Worm (Caenorhabditis elegans) whole organism, L4 larva: Measurements from ENCODE around the gene Y54H5A.2.

Experiments used
- F10B5.3 ChIP-seq: sonication (generic microtip); optimal IDR thresholded peaks from 2 replicates; lab custom pipeline; 2016; ENCODE audit warnings: mild to moderate bottlenecking, missing genetic modification characterization, missing compliant biosample characterization
- R02D3.7 ChIP-seq: fragments of 150-350 bp; sonication (generic microtip); optimal IDR thresholded peaks from 3 replicates; lab custom pipeline; 2014; ENCODE audit warnings: missing biosample characterization, missing genetic modification characterization
- Y5F2A.4 ChIP-seq: fragments of 200-800 bp; sonication (Bioruptor generic); optimal IDR thresholded peaks from 2 replicates; lab custom pipeline; 2018; ENCODE audit warnings: mild to moderate bottlenecking, missing genetic modification characterization, missing compliant biosample characterization
- ZK546.5 ChIP-seq, 2 experiments: sonication (generic microtip); optimal IDR thresholded peaks; 2 replicates each; lab custom pipeline; 2017; ENCODE audit warnings: missing biosample characterization in 2 of 2, missing genetic modification characterization in 2 of 2
- aha-1 ChIP-seq: fragments of 150-350 bp; peaks from one replicate; lab custom pipeline; 2014; ENCODE audit warnings: missing biosample characterization, missing genetic modification characterization
- attf-4 ChIP-seq: sonication (generic microtip); optimal IDR thresholded peaks from 3 replicates; lab custom pipeline; 2017; ENCODE audit warnings: missing biosample characterization, missing genetic modification characterization
- ceh-20 ChIP-seq: fragments of 200-800 bp; sonication (Bioruptor generic); IDR thresholded peaks from 2 replicates; pipeline ENCODE4 v1.3.6; 2022; ENCODE audit warnings: missing genetic modification reagents, missing genetic modification characterization, missing compliant biosample characterization
- ceh-32 ChIP-seq: sonication (generic microtip); optimal IDR thresholded peaks from 2 replicates; lab custom pipeline; 2016; ENCODE audit warnings: mild to moderate bottlenecking, missing genetic modification characterization, missing compliant biosample characterization; ENCODE audit not compliant: poor library complexity
- ceh-44 ChIP-seq: fragments of 200-800 bp; sonication (Bioruptor generic); IDR thresholded peaks from 2 replicates; pipeline ENCODE4 v1.3.6; 2022; ENCODE audit warnings: missing genetic modification reagents, missing genetic modification characterization, missing compliant biosample characterization
- ceh-62 ChIP-seq: sonication (generic microtip); optimal IDR thresholded peaks from 2 replicates; lab custom pipeline; 2017; ENCODE audit warnings: missing biosample characterization, missing genetic modification characterization
- ces-1 ChIP-seq: fragments of 150-350 bp; sonication (generic microtip); optimal IDR thresholded peaks from 4 replicates; lab custom pipeline; 2014; ENCODE audit warnings: missing biosample characterization, missing genetic modification reagents, missing genetic modification characterization
- cey-2 ChIP-seq: sonication (generic microtip); optimal IDR thresholded peaks from 3 replicates; lab custom pipeline; 2017; ENCODE audit warnings: missing genetic modification characterization, mild to moderate bottlenecking, missing compliant biosample characterization, antibody characterized with exemption, borderline replicate concordance; ENCODE audit not compliant: insufficient read depth
- daf-19 ChIP-seq: fragments of 200-800 bp; sonication (Bioruptor generic); conservative IDR thresholded peaks from 2 replicates; pipeline ENCODE4 v1.3.6; 2022; ENCODE audit warnings: missing genetic modification characterization, missing compliant biosample characterization
- dmd-6 ChIP-seq: fragments of 200-800 bp; sonication (Bioruptor generic); IDR thresholded peaks from 2 replicates; pipeline ENCODE4 v1.3.6; 2022; ENCODE audit warnings: missing genetic modification reagents, missing genetic modification characterization, missing compliant biosample characterization
- dmd-9 ChIP-seq: fragments of 200-800 bp; sonication (Bioruptor generic); IDR thresholded peaks from 2 replicates; pipeline ENCODE4 v1.3.6; 2022; ENCODE audit warnings: missing genetic modification reagents, missing genetic modification characterization, missing compliant biosample characterization
- dpl-1 ChIP-seq: fragments of 150-350 bp; optimal IDR thresholded peaks from 2 replicates; lab custom pipeline; 2014; ENCODE audit warnings: missing biosample characterization, missing genetic modification reagents, missing genetic modification characterization
- fkh-10 ChIP-seq: fragments of 150-350 bp; optimal IDR thresholded peaks from 2 replicates; lab custom pipeline; 2014; ENCODE audit warnings: missing biosample characterization, missing genetic modification reagents, missing genetic modification characterization
- hmg-1.1 ChIP-seq: fragments of 200-800 bp; sonication (Bioruptor generic); IDR thresholded peaks from 2 replicates; pipeline ENCODE4 v1.3.6; 2022; ENCODE audit warnings: missing genetic modification reagents, missing genetic modification characterization, missing compliant biosample characterization
- lin-29 ChIP-seq: fragments of 200-800 bp; sonication (Bioruptor generic); IDR thresholded peaks from 2 replicates; pipeline ENCODE4 v1.3.6; 2022; ENCODE audit warnings: missing genetic modification reagents, missing genetic modification characterization, missing compliant biosample characterization
- lin-39 ChIP-seq: fragments of 150-350 bp; optimal IDR thresholded peaks from 2 replicates; lab custom pipeline; 2014; ENCODE audit warnings: missing biosample characterization, missing genetic modification reagents, missing genetic modification characterization
- madf-5 ChIP-seq, 2 experiments: fragments of 200-800 bp; sonication (Bioruptor generic); IDR thresholded peaks; 2 replicates each; pipeline ENCODE4 v1.3.6; 2022; ENCODE audit warnings: missing compliant biosample characterization in 2 of 2, missing genetic modification characterization in 2 of 2
- mdt-29 ChIP-seq: fragments of 200-800 bp; sonication (Bioruptor generic); IDR thresholded peaks from 2 replicates; pipeline ENCODE4 v1.3.6; 2022; ENCODE audit warnings: missing genetic modification reagents, missing genetic modification characterization, missing compliant biosample characterization
- nhr-10 ChIP-seq: fragments of 150-350 bp; optimal IDR thresholded peaks from 2 replicates; lab custom pipeline; 2014; ENCODE audit warnings: missing biosample characterization, missing genetic modification characterization
- nhr-102 ChIP-seq: sonication (generic microtip); optimal IDR thresholded peaks from 2 replicates; lab custom pipeline; 2016; ENCODE audit warnings: mild to moderate bottlenecking, missing genetic modification characterization, moderate library complexity, missing compliant biosample characterization
- nhr-11 ChIP-seq: fragments of 150-350 bp; optimal IDR thresholded peaks from 2 replicates; lab custom pipeline; 2014; ENCODE audit warnings: missing biosample characterization, missing genetic modification characterization
- nhr-111 ChIP-seq: fragments of 200-800 bp; sonication (Bioruptor generic); optimal IDR thresholded peaks from 2 replicates; lab custom pipeline; 2018; ENCODE audit warnings: mild to moderate bottlenecking, missing genetic modification characterization, missing compliant biosample characterization
- nhr-237 ChIP-seq: sonication (generic microtip); optimal IDR thresholded peaks from 2 replicates; lab custom pipeline; 2017; ENCODE audit warnings: missing biosample characterization, missing genetic modification characterization
- nhr-25 ChIP-seq: sonication (generic microtip); optimal IDR thresholded peaks from 2 replicates; lab custom pipeline; 2017; ENCODE audit warnings: missing genetic modification characterization, mild to moderate bottlenecking, missing compliant biosample characterization, antibody characterized with exemption, moderate library complexity, borderline replicate concordance; ENCODE audit not compliant: insufficient read depth
- nhr-28 ChIP-seq: fragments of 150-350 bp; optimal IDR thresholded peaks from 2 replicates; lab custom pipeline; 2014; ENCODE audit warnings: missing biosample characterization, missing genetic modification characterization
- nhr-48 ChIP-seq: sonication (generic microtip); optimal IDR thresholded peaks from 2 replicates; lab custom pipeline; 2016; ENCODE audit warnings: mild to moderate bottlenecking, missing genetic modification characterization, missing compliant biosample characterization
- nhr-76 ChIP-seq: fragments of 150-350 bp; optimal IDR thresholded peaks from 2 replicates; lab custom pipeline; 2014; ENCODE audit warnings: missing biosample characterization, missing genetic modification characterization
- nhr-77 ChIP-seq: fragments of 150-350 bp; optimal IDR thresholded peaks from 2 replicates; lab custom pipeline; 2014; ENCODE audit warnings: missing biosample characterization, missing genetic modification characterization
- php-3 ChIP-seq: fragments of 200-800 bp; sonication (Bioruptor generic); IDR thresholded peaks from 2 replicates; pipeline ENCODE4 v1.3.6; 2022; ENCODE audit warnings: missing genetic modification reagents, missing genetic modification characterization, missing compliant biosample characterization
- pqm-1 ChIP-seq: sonication (generic microtip); optimal IDR thresholded peaks from 2 replicates; lab custom pipeline; 2017; ENCODE audit warnings: missing biosample characterization, missing genetic modification characterization
- saeg-2 ChIP-seq: fragments of 200-800 bp; sonication (Bioruptor generic); IDR thresholded peaks from 2 replicates; pipeline ENCODE4 v1.3.6; 2022; ENCODE audit warnings: missing genetic modification reagents, missing genetic modification characterization, missing compliant biosample characterization
- skn-1 ChIP-seq: fragments of 150-350 bp; optimal IDR thresholded peaks from 2 replicates; lab custom pipeline; 2014; ENCODE audit warnings: missing biosample characterization, missing genetic modification characterization
- snpc-1.2 ChIP-seq: fragments of 200-800 bp; sonication (Bioruptor generic); IDR thresholded peaks from 2 replicates; pipeline ENCODE4 v1.3.6; 2022; ENCODE audit warnings: missing genetic modification reagents, missing genetic modification characterization, missing compliant biosample characterization
- snpc-4 ChIP-seq: fragments of 150-350 bp; optimal IDR thresholded peaks from 2 replicates; lab custom pipeline; 2014; ENCODE audit warnings: missing biosample characterization, missing genetic modification characterization
- unc-130 ChIP-seq: sonication (generic microtip); optimal IDR thresholded peaks from 2 replicates; lab custom pipeline; 2016; ENCODE audit warnings: missing genetic modification reagents, missing genetic modification characterization, missing compliant biosample characterization
- unc-62 ChIP-seq, 3 experiments: fragments of 150-350 bp in 1 of 3; sonication (generic microtip); optimal IDR thresholded peaks in 2 of 3; peaks in 1 of 3; 1 replicate in 1 of 3; 2 replicates in 2 of 3; lab custom pipeline; 2014 to 2017; ENCODE audit warnings: missing biosample characterization in 3 of 3, missing genetic modification characterization in 3 of 3, missing genetic modification reagents in 3 of 3, missing genotype in 1 of 3
- vab-7 ChIP-seq: fragments of 200-800 bp; sonication (Bioruptor generic); IDR thresholded peaks from 2 replicates; pipeline ENCODE4 v1.3.6; 2022; ENCODE audit warnings: missing genetic modification reagents, missing genetic modification characterization, missing compliant biosample characterization
- zfp-2 ChIP-seq: sonication (generic microtip); optimal IDR thresholded peaks from 2 replicates; lab custom pipeline; 2016; ENCODE audit warnings: mild to moderate bottlenecking, missing genetic modification characterization, missing compliant biosample characterization
- ztf-7 ChIP-seq: fragments of 150-350 bp; optimal IDR thresholded peaks from 2 replicates; lab custom pipeline; 2014; ENCODE audit warnings: missing biosample characterization, missing genetic modification characterization

Y54H5A.2 gene

DNA sequence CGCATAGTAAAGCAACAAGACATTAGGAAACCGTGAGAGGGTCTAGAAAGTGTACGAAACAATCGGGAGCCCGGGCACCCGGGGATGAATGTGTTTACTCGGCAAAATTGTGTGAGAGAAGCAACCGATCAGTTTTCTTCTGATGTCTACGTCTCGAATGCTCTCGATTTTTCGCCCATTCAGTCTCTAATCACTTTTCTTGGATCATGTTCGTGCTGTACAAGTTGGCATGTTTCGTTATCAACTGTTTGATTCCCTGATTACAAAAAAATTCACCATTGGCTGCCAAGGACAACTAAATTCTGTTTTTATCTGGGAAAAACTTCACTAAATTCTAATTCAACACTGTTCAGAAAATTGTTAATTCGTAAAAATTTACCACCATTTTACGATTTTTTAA is 31.2 kb upstream of the Y54H5A.2 start (continued):
- TF ChIP-seq dmd-6 (GFP tag; lab: Robert Waterston, UW) (peak; percentile 46), nhr-48 (no peak), pqm-1 (peak; percentile 9), snpc-1.2 (no peak)

DNA sequence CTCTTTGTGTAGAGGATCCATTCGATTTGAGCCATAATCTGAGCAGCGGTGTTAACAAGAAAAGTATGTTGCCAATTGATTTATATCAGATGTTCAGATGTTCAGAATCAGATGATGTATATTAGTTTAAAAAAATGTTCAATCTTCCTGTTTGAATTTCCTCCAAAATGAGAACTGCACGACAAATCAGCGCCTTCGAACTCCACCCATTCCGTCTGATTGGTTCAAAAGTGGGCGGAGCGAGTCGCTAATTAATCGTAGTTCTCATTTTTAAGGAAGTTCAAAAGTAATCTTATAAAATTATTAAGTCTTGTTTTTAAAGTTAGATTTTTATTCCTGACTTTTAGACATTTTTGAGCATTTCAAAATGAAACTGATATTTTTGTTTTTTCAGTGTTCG is 29.8 kb upstream of the Y54H5A.2 start:
- TF ChIP-seq unc-62 (GFP tag; optimal IDR thresholded peaks at IDR 0.05 in 1 of 2; lab: Kevin White, UChicago) (peak in 1 of 2 experiments; percentile 73), unc-62 (tag; optimal IDR thresholded peaks at IDR 0.05; lab: Kevin White, UChicago) (no peak), nhr-10 (tag; lab: Kevin White, UChicago) (no peak)
- TF ChIP-seq, all 104 proteins: peak for 1

DNA sequence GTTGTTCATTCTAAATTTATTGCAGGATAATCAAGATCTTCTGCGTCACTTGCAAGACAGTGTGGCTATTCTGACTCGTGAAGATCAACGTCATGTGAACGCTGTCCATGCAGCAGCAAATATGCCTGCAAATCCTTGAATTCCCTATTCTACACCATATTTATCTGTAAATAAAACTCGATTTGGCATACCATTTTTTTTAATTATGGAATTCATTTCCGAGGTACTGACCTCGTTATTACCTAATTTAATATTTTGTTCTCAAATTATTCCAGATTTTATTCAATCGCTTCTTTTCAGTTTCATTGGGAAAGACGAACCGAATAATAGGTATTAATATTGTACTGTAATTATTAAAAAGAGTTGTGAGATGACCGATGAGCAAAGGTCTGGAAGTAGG is 24.2 kb upstream of the Y54H5A.2 start, which contains the start of gene cid-1:
cid-1 (plus strand) TSS at position 301 of the 400 bp plus-strand sequence.
- TF ChIP-seq nhr-77 (tag; lab: Kevin White, UChicago) = no peak
- peak; percentile 48 for TF ChIP-seq aha-1 (tag; lab: Kevin White, UChicago)

DNA sequence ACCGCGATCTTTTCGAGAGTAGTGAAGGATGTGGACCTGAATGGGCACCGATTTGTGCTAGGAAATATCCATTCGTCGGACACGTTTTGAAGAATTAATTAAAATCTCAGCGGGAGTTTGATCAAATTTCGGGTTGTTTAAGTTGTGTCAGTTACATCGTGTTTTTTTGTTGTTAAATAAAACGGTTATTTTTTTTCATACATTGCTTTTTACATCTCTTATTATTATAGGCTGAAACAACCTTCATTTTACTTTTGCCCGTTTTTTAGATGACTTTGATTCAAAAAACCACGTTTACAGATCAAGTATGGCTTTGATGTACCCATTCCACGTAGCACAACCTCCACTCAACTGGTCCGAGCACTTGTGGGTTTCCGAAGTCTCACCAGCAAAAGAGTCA is 23.8 kb upstream of the Y54H5A.2 start, which contains the start of gene emb-1:
emb-1 (plus strand) TSS at position 301 of the 400 bp plus-strand sequence.
- no peak for TF ChIP-seq ceh-20 (GFP tag; lab: Robert Waterston, UW)
- no peak for TF ChIP-seq cey-2
- no peak for TF ChIP-seq nhr-48
- TF ChIP-seq nhr-28 (tag; lab: Kevin White, UChicago) = no peak
- no peak for TF ChIP-seq saeg-2 (GFP tag; lab: Robert Waterston, UW)
- TF ChIP-seq madf-5 (GFP tag; IDR thresholded peaks at IDR 0.05; lab: Robert Waterston, UW) = no peak
- no peak for TF ChIP-seq ceh-32 (tag; lab: Kevin White, UChicago)
- TF ChIP-seq hmg-1.1 = no peak
- TF ChIP-seq mdt-29 (GFP tag; lab: Robert Waterston, UW) = no peak
- no peak for TF ChIP-seq dmd-6 (GFP tag; lab: Robert Waterston, UW)
- TF ChIP-seq lin-29 (GFP tag; lab: Robert Waterston, UW) = no peak

DNA sequence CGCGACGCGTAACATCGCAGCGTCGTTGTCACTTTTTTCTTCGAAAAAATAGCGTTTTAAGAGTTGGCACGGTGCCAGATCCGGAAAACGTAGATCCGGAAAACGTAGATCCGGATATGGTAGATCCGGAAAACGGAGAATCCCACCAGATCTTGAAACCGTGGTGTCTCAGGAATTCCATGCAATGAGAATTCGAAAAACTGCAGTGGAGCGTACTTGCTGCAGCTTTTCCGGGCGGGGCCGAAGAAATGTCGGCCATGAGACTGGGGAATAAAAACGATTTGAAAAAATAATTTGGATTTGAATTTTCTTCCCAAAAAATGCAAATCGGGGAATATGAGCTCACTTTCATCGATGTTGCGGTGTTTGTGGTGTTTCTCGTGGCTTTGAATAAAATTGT is 23.1 kb upstream of the Y54H5A.2 start, which contains the start of gene K10D2.5:
K10D2.5 (plus strand) TSS at position 251 of the 400 bp plus-strand sequence.
- TF ChIP-seq nhr-237 (tag; lab: Kevin White, UChicago) (no peak), nhr-11 (peak; percentile 84), ces-1 (peak; percentile 17), aha-1 (tag; lab: Kevin White, UChicago) (peak; percentile 85), dmd-9 (peak; percentile 97), attf-4 (tag; lab: Kevin White, UChicago) (no peak), daf-19 (GFP tag; lab: Robert Waterston, UW) (0 out of 2 replicates have a peak, but pooled peaks have one; percentile 55), ZK546.5 (tag; optimal IDR thresholded peaks at IDR 0.05; lab: Kevin White, UChicago) (no peak), fkh-10 (GFP tag; lab: Kevin White, UChicago) (peak; percentile 24), snpc-4 (no peak), ceh-62 (tag; lab: Kevin White, UChicago) (no peak), skn-1 (no peak), lin-29 (GFP tag; lab: Robert Waterston, UW) (peak; percentile 55; the same call in 1 of the 2 replicates), ceh-32 (tag; lab: Kevin White, UChicago) (no peak), lin-39 (tag; lab: Kevin White, UChicago) (no peak), Y5F2A.4 (GFP tag; lab: Kevin White, UChicago) (no peak), dpl-1 (GFP tag; lab: Kevin White, UChicago) (peak; percentile 88), ztf-7 (tag; lab: Kevin White, UChicago) (no peak), nhr-25 (peak; percentile 71), php-3 (GFP tag; lab: Robert Waterston, UW) (peak; percentile 62), vab-7 (GFP tag; lab: Robert Waterston, UW) (peak; percentile 91), nhr-102 (peak; percentile 53), nhr-76 (tag; lab: Kevin White, UChicago) (no peak), unc-130 (GFP tag; lab: Kevin White, UChicago) (peak; percentile 98), ceh-44 (peak; percentile 99), F10B5.3 (tag; lab: Kevin White, UChicago) (no peak), pqm-1 (peak; percentile 27), nhr-111 (no peak), zfp-2 (tag; lab: Kevin White, UChicago) (peak; percentile 40), nhr-77 (tag; lab: Kevin White, UChicago) (peak; percentile 87), R02D3.7 (no peak), ceh-20 (GFP tag; lab: Robert Waterston, UW) (peak; percentile 93)
